Worm (Caenorhabditis elegans) whole organism, L4 larva: ENCODE results near the gene Y43F4B.10.
A peak's percentile ranks its signal among the peaks of the same experiment; 100 is the strongest.

Source experiments
- F37D6.2 ChIP-seq: sonication (generic microtip); optimal IDR thresholded peaks from 2 replicates; lab custom pipeline; 2016; ENCODE audit warnings: mild to moderate bottlenecking, missing genetic modification characterization, missing compliant biosample characterization
- R02D3.7 ChIP-seq: fragments of 150-350 bp; sonication (generic microtip); optimal IDR thresholded peaks from 3 replicates; lab custom pipeline; 2014; ENCODE audit warnings: missing biosample characterization, missing genetic modification characterization
- T26A8.4 ChIP-seq: fragments of 200-800 bp; sonication (Bioruptor generic); IDR thresholded peaks from 2 replicates; pipeline ENCODE4 v1.3.6; 2022; ENCODE audit warnings: missing genetic modification characterization, missing compliant biosample characterization
- Y75B8A.6 ChIP-seq: fragments of 200-800 bp; sonication (Bioruptor generic); IDR thresholded peaks from 2 replicates; pipeline ENCODE4 v1.3.6; 2022; ENCODE audit warnings: missing genetic modification reagents, missing genetic modification characterization, missing compliant biosample characterization
- aha-1 ChIP-seq: fragments of 150-350 bp; peaks from one replicate; lab custom pipeline; 2014; ENCODE audit warnings: missing biosample characterization, missing genetic modification characterization
- aly-2 ChIP-seq: sonication (generic microtip); optimal IDR thresholded peaks from 2 replicates; lab custom pipeline; 2018; ENCODE audit warnings: missing biosample characterization, missing genetic modification characterization
- arid-1 ChIP-seq: fragments of 200-800 bp; sonication (Bioruptor generic); conservative IDR thresholded peaks from 2 replicates; pipeline ENCODE4 v1.3.6; 2022; ENCODE audit warnings: missing genetic modification reagents, missing genetic modification characterization, missing compliant biosample characterization
- ceh-32 ChIP-seq: sonication (generic microtip); optimal IDR thresholded peaks from 2 replicates; lab custom pipeline; 2016; ENCODE audit warnings: mild to moderate bottlenecking, missing genetic modification characterization, missing compliant biosample characterization; ENCODE audit not compliant: poor library complexity
- ceh-82 ChIP-seq: sonication (generic microtip); optimal IDR thresholded peaks from 2 replicates; lab custom pipeline; 2017; ENCODE audit warnings: missing biosample characterization, missing genetic modification characterization
- cey-2 ChIP-seq: sonication (generic microtip); optimal IDR thresholded peaks from 3 replicates; lab custom pipeline; 2017; ENCODE audit warnings: missing genetic modification characterization, mild to moderate bottlenecking, missing compliant biosample characterization, antibody characterized with exemption, borderline replicate concordance; ENCODE audit not compliant: insufficient read depth
- daf-12 ChIP-seq: fragments of 150-350 bp; optimal IDR thresholded peaks from 2 replicates; lab custom pipeline; 2014; ENCODE audit warnings: missing biosample characterization, missing genetic modification reagents, missing genetic modification characterization
- dpl-1 ChIP-seq: fragments of 150-350 bp; optimal IDR thresholded peaks from 2 replicates; lab custom pipeline; 2014; ENCODE audit warnings: missing biosample characterization, missing genetic modification reagents, missing genetic modification characterization
- duxl-1 ChIP-seq: sonication (generic microtip); optimal IDR thresholded peaks from 2 replicates; lab custom pipeline; 2016; ENCODE audit warnings: mild to moderate bottlenecking, missing genetic modification characterization, moderate library complexity, missing compliant biosample characterization; ENCODE audit not compliant: poor library complexity
- dve-1 ChIP-seq: sonication (generic microtip); optimal IDR thresholded peaks from 2 replicates; lab custom pipeline; 2017; ENCODE audit warnings: antibody characterized with exemption, mild to moderate bottlenecking, missing genetic modification characterization, missing compliant biosample characterization; ENCODE audit not compliant: insufficient read depth
- gei-8 ChIP-seq: fragments of 200-800 bp; sonication (Bioruptor generic); optimal IDR thresholded peaks from 2 replicates; lab custom pipeline; 2018; ENCODE audit warnings: mild to moderate bottlenecking, missing genetic modification characterization, missing compliant biosample characterization
- lin-1 ChIP-seq: fragments of 200-800 bp; sonication (Bioruptor generic); IDR thresholded peaks from 2 replicates; pipeline ENCODE4 v1.3.6; 2022; ENCODE audit warnings: missing genetic modification reagents, missing genetic modification characterization, missing compliant biosample characterization
- lin-13 ChIP-seq: fragments of 150-350 bp; optimal IDR thresholded peaks from 2 replicates; lab custom pipeline; 2014; ENCODE audit warnings: missing biosample characterization, missing genetic modification reagents, missing genetic modification characterization
- lsy-2 ChIP-seq, 2 experiments: fragments of 150-350 bp in 1 of 2; sonication (generic microtip) in 1 of 2; optimal IDR thresholded peaks; 2 replicates each; lab custom pipeline; 2014 to 2017; ENCODE audit warnings: missing biosample characterization in 2 of 2, missing genetic modification characterization in 2 of 2
- madf-9 ChIP-seq: fragments of 200-800 bp; sonication (Bioruptor generic); conservative IDR thresholded peaks from 2 replicates; pipeline ENCODE4 v1.3.6; 2022; ENCODE audit warnings: missing genetic modification reagents, missing genetic modification characterization, missing compliant biosample characterization
- mdl-1 ChIP-seq, 2 experiments: fragments of 150-350 bp in 1 of 2; sonication (generic microtip) in 1 of 2; optimal IDR thresholded peaks; 2 replicates each; lab custom pipeline; 2014 to 2017; ENCODE audit warnings: missing biosample characterization in 2 of 2, missing genetic modification characterization in 2 of 2
- mes-2 ChIP-seq: sonication (generic microtip); optimal IDR thresholded peaks from 2 replicates; lab custom pipeline; 2016; ENCODE audit warnings: missing genotype, mild to moderate bottlenecking, missing genetic modification characterization, missing compliant biosample characterization; ENCODE audit not compliant: poor library complexity, severe bottlenecking
- nhr-10 ChIP-seq: fragments of 150-350 bp; optimal IDR thresholded peaks from 2 replicates; lab custom pipeline; 2014; ENCODE audit warnings: missing biosample characterization, missing genetic modification characterization
- nhr-237 ChIP-seq: sonication (generic microtip); optimal IDR thresholded peaks from 2 replicates; lab custom pipeline; 2017; ENCODE audit warnings: missing biosample characterization, missing genetic modification characterization
- nhr-25 ChIP-seq: sonication (generic microtip); optimal IDR thresholded peaks from 2 replicates; lab custom pipeline; 2017; ENCODE audit warnings: missing genetic modification characterization, mild to moderate bottlenecking, missing compliant biosample characterization, antibody characterized with exemption, moderate library complexity, borderline replicate concordance; ENCODE audit not compliant: insufficient read depth
- php-3 ChIP-seq: fragments of 200-800 bp; sonication (Bioruptor generic); IDR thresholded peaks from 2 replicates; pipeline ENCODE4 v1.3.6; 2022; ENCODE audit warnings: missing genetic modification reagents, missing genetic modification characterization, missing compliant biosample characterization
- spr-3 ChIP-seq: fragments of 200-800 bp; sonication (Bioruptor generic); optimal IDR thresholded peaks from 2 replicates; lab custom pipeline; 2018; ENCODE audit warnings: mild to moderate bottlenecking, missing genetic modification characterization, missing compliant biosample characterization
- unc-62 ChIP-seq, 3 experiments: fragments of 150-350 bp in 1 of 3; sonication (generic microtip); optimal IDR thresholded peaks in 2 of 3; peaks in 1 of 3; 1 replicate in 1 of 3; 2 replicates in 2 of 3; lab custom pipeline; 2014 to 2017; ENCODE audit warnings: missing biosample characterization in 3 of 3, missing genetic modification characterization in 3 of 3, missing genetic modification reagents in 3 of 3, missing genotype in 1 of 3
- vab-7 ChIP-seq: fragments of 200-800 bp; sonication (Bioruptor generic); IDR thresholded peaks from 2 replicates; pipeline ENCODE4 v1.3.6; 2022; ENCODE audit warnings: missing genetic modification reagents, missing genetic modification characterization, missing compliant biosample characterization
- zag-1 ChIP-seq: fragments of 150-350 bp; optimal IDR thresholded peaks from 2 replicates; lab custom pipeline; 2014; ENCODE audit warnings: missing biosample characterization, missing genetic modification characterization
- zfp-3 ChIP-seq: fragments of 200-800 bp; sonication (Bioruptor generic); conservative IDR thresholded peaks from 2 replicates; pipeline ENCODE4 v1.3.6; 2022; ENCODE audit warnings: missing genetic modification reagents, missing genetic modification characterization, missing compliant biosample characterization

Gene Y43F4B.10

DNA sequence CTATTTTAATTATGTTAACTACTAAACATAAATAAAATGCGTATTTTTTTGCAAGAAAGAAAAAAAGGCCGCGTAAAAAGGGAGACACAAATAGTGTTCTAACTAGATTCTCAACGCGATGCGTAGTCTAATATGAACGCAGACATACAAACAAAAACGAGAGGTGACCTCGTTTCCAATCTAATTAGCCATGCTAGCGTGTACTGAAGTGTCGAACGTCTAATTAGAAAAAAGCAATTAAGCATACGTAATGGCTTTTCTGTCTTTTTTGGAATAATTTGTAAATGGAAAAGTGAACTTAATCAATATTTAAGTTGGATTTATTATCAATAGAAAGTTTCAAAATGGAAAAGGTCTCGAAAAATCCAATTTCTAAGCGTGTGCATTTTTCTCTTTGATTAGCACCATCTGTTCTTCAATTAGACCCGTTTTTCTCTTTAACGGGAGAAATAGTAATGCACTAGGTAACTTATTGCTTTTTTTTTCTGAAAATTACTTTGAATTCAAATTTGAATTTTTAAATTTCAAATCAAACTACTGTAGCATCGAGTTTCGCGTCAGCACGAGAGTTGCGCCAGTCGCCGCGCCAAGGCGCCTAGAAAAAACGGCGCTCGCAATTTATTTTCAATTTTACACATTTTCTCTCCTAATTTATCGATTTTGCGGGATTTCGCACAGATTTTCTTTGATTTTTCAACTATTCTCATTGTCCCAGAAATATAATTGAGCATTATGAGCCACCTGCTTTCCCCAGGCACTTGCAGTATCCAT is 26.8 kb downstream of the Y43F4B.10 start:
- TF ChIP-seq aha-1 (tag; lab: Kevin White, UChicago): peak; percentile 52
- TF ChIP-seq cey-2 (tag; lab: Kevin White, UChicago): no peak
- TF ChIP-seq lsy-2 (tag; optimal IDR thresholded peaks at IDR 0.05; lab: Kevin White, UChicago): peak in 1 of 2 experiments; percentile 55
- no peak for TF ChIP-seq R02D3.7
- TF ChIP-seq aly-2 (tag; lab: Kevin White, UChicago): no peak
- no peak for TF ChIP-seq dve-1 (tag; lab: Kevin White, UChicago)
- no peak for TF ChIP-seq lin-13
- peak; percentile 72 for TF ChIP-seq dpl-1 (GFP tag; lab: Kevin White, UChicago)

DNA sequence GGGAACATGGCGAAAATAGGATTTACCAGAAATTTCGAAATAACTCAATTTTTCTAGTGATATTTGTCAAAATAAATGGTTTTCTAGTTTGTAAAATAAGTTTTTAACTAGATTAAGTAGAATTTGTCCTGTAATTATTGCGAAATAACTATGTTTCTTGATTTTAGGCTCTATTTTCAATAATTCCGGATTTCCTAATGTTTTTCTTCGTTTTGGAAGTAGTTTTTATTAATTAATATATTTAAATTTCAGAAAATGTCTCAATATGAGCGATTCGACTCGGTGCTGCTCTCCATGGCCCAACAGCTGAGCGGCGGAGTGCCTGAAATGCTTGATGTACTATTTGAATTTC is 27.4 kb downstream of the Y43F4B.10 start, which contains the start of gene nud-1:
Gene nud-1, plus strand, starts transcription at position 253 of the 352 bp plus-strand sequence.
- no peak for TF ChIP-seq spr-3 (GFP tag; lab: Kevin White, UChicago)
- TF ChIP-seq zfp-3: no peak
- no peak for TF ChIP-seq madf-9 (GFP tag; lab: Robert Waterston, UW)
- TF ChIP-seq lin-1 (GFP tag; lab: Robert Waterston, UW): no peak
- TF ChIP-seq lsy-2 (tag; optimal IDR thresholded peaks at IDR 0.05; lab: Kevin White, UChicago): no peak
- TF ChIP-seq ceh-32 (tag; lab: Kevin White, UChicago): no peak
- no peak for TF ChIP-seq daf-12 (tag; lab: Kevin White, UChicago)
- TF ChIP-seq zag-1 (tag; lab: Kevin White, UChicago): no peak
- no peak for TF ChIP-seq ceh-82 (tag; lab: Kevin White, UChicago)
- no peak for TF ChIP-seq mdl-1 (tag; optimal IDR thresholded peaks at IDR 0.05; lab: Kevin White, UChicago)
- TF ChIP-seq F37D6.2 (tag; lab: Kevin White, UChicago): no peak
- TF ChIP-seq vab-7 (GFP tag; lab: Robert Waterston, UW): no peak

DNA sequence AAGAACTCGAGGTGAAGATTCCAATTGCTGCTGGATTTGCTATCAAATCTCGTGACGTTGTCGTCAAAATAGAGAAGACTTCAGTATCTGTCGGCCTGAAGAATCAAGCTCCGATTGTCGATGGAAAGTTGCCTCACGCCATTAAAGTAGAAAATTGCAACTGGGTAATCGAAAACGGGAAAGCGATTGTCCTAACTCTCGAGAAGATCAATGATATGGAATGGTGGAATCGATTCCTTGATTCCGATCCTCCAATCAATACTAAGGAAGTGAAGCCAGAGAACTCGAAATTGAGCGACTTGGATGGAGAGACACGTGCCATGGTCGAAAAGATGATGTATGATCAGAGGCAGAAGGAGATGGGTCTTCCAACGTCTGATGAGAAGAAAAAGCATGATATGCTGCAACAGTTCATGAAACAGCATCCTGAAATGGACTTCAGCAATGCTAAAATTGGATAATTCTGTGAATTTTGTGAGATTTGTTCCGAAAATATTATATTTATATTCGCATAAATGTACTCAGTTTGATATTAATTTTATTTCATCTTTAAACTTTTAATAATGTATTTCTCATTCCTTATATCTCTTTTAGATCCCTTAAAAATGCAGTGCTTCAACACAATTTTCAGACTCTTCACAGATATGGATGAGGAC is 28.3 kb downstream of the Y43F4B.10 start, which contains the start of gene dro-1:
Gene dro-1, plus strand, starts transcription at position 606 of the 656 bp plus-strand sequence.
- TF ChIP-seq unc-62 (GFP tag; optimal IDR thresholded peaks at IDR 0.05 in 1 of 2; lab: Kevin White, UChicago) (peak in 1 of 2 experiments; percentile 93), unc-62 (tag; optimal IDR thresholded peaks at IDR 0.05; lab: Kevin White, UChicago) (no peak), nhr-10 (tag; lab: Kevin White, UChicago) (no peak)

DNA sequence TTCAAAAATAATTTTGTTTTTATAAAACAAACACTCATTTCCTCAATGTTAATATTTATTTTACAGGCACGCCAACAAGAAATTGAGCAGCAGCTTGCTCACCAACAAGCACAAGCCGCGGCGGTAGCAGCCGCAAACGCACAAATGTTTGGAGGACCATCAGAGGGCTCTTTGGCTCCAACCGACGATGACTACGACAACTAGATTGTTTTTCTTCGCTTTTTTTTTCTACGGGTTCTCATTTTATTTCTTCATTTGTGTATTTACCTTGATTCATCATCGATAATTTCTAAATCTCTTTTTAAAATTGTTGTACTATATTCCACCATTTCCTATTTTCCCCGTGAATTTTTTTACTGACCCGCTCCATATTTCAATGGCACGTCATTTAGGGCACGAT is 29.2 kb downstream of the Y43F4B.10 start, which contains the start of gene ife-1:
Gene ife-1, plus strand, starts transcription at position 301 of the 400 bp plus-strand sequence.
- no peak for TF ChIP-seq nhr-25
- TF ChIP-seq arid-1 (GFP tag; lab: Robert Waterston, UW): no peak
- no peak for TF ChIP-seq T26A8.4
- TF ChIP-seq gei-8 (GFP tag; lab: Kevin White, UChicago): no peak
- TF ChIP-seq Y75B8A.6 (GFP tag; lab: Robert Waterston, UW): no peak
- no peak for TF ChIP-seq lin-13
- no peak for TF ChIP-seq R02D3.7
- no peak for TF ChIP-seq nhr-237 (tag; lab: Kevin White, UChicago)
- TF ChIP-seq duxl-1 (tag; lab: Kevin White, UChicago): no peak
- TF ChIP-seq php-3 (GFP tag; lab: Robert Waterston, UW): no peak
- no peak for TF ChIP-seq mes-2 (tag; lab: Kevin White, UChicago)
